Worm (Caenorhabditis elegans) whole organism, midembryonic: ENCODE data around the gene ZK666.1.

Experiments used
- T22C8.4 ChIP-seq: fragments of 200-800 bp; sonication (Bioruptor generic); IDR thresholded peaks from 2 replicates; pipeline ENCODE4 v1.3.6; 2022; ENCODE audit warnings: missing genetic modification characterization, missing compliant biosample characterization
- cog-1 ChIP-seq: sonication (generic microtip); optimal IDR thresholded peaks from 2 replicates; lab custom pipeline; 2016; ENCODE audit warnings: missing genetic modification characterization, missing compliant biosample characterization
- flt-1 ChIP-seq: fragments of 200-800 bp; sonication (Bioruptor generic); IDR thresholded peaks from 2 replicates; pipeline ENCODE4 v1.3.6; 2022; ENCODE audit warnings: missing genetic modification characterization, missing compliant biosample characterization
- med-1 ChIP-seq: sonication (generic microtip); optimal IDR thresholded peaks from 2 replicates; lab custom pipeline; 2017; ENCODE audit warnings: missing genetic modification characterization, mild to moderate bottlenecking, missing compliant biosample characterization, antibody characterized with exemption, missing genetic modification reagents; ENCODE audit not compliant: insufficient read depth
- ref-1 ChIP-seq: fragments of 200-800 bp; sonication (Bioruptor generic); conservative IDR thresholded peaks from 2 replicates; pipeline ENCODE4 v1.3.6; 2022; ENCODE audit warnings: missing genetic modification reagents, missing genetic modification characterization, missing compliant biosample characterization
- tab-1 ChIP-seq: fragments of 200-800 bp; sonication (Bioruptor generic); IDR thresholded peaks from 2 replicates; pipeline ENCODE4 v1.3.6; 2022; ENCODE audit warnings: missing genetic modification characterization, missing compliant biosample characterization
- ztf-23 ChIP-seq: fragments of 200-800 bp; sonication (Bioruptor generic); IDR thresholded peaks from 2 replicates; pipeline ENCODE4 v1.3.6; 2022; ENCODE audit warnings: missing genetic modification reagents, missing genetic modification characterization, missing compliant biosample characterization

DNA sequence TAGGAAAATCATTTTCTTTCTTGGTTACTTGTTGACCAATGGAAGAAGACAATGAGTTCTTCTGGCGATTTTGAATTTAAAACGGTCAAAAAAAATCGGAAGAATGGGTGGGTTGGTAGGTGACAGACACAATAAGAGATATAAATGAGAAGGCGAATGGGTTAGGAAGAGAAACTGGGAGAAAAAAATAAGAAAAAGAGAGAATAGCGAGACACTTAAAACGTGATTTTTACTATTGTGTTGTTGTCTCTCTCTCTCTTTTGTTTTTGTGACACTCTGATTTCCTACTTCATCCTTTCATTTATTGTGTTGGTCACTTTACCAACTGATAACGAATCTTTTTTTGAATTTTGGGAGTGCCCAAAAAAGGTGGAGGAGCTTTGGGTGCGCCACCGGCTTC lies 45.2 kb upstream of the ZK666.1 start:
- TF ChIP-seq T22C8.4 (GFP tag; lab: Robert Waterston, UW): no peak
- TF ChIP-seq cog-1 (tag; lab: Kevin White, UChicago): no peak
- TF ChIP-seq flt-1 (GFP tag; lab: Robert Waterston, UW): no peak
- no peak for TF ChIP-seq tab-1 (GFP tag; lab: Robert Waterston, UW)
- TF ChIP-seq ref-1 (GFP tag; lab: Robert Waterston, UW): no peak
- no peak for TF ChIP-seq med-1
- no peak for TF ChIP-seq ztf-23 (GFP tag; lab: Robert Waterston, UW)
